Worm (Caenorhabditis elegans) whole organism, L4 larva: ENCODE data around the gene R10E11.9.

Experiments used
- F10B5.3 ChIP-seq: sonication (generic microtip); optimal IDR thresholded peaks from 2 replicates; lab custom pipeline; 2016; ENCODE audit warnings: mild to moderate bottlenecking, missing genetic modification characterization, missing compliant biosample characterization
- F26F4.8 ChIP-seq: fragments of 200-800 bp; sonication (Bioruptor generic); conservative IDR thresholded peaks from 2 replicates; pipeline ENCODE4 v1.3.6; 2022; ENCODE audit warnings: missing genetic modification characterization, missing compliant biosample characterization
- F37D6.2 ChIP-seq: sonication (generic microtip); optimal IDR thresholded peaks from 2 replicates; lab custom pipeline; 2016; ENCODE audit warnings: mild to moderate bottlenecking, missing genetic modification characterization, missing compliant biosample characterization
- F44E2.7 ChIP-seq: fragments of 200-800 bp; sonication (Bioruptor generic); IDR thresholded peaks from 2 replicates; pipeline ENCODE4 v2.1.2; 2022; ENCODE audit warnings: missing genetic modification characterization, missing compliant biosample characterization
- F49E8.2 ChIP-seq: sonication (generic microtip); optimal IDR thresholded peaks from 2 replicates; lab custom pipeline; 2016; ENCODE audit warnings: missing compliant biosample characterization, mild to moderate bottlenecking, missing genetic modification characterization, borderline replicate concordance
- T26A8.4 ChIP-seq: fragments of 200-800 bp; sonication (Bioruptor generic); IDR thresholded peaks from 2 replicates; pipeline ENCODE4 v1.3.6; 2022; ENCODE audit warnings: missing genetic modification characterization, missing compliant biosample characterization
- aly-2 ChIP-seq: sonication (generic microtip); optimal IDR thresholded peaks from 2 replicates; lab custom pipeline; 2018; ENCODE audit warnings: missing biosample characterization, missing genetic modification characterization
- ceh-44 ChIP-seq: fragments of 200-800 bp; sonication (Bioruptor generic); IDR thresholded peaks from 2 replicates; pipeline ENCODE4 v1.3.6; 2022; ENCODE audit warnings: missing genetic modification reagents, missing genetic modification characterization, missing compliant biosample characterization
- ceh-62 ChIP-seq: sonication (generic microtip); optimal IDR thresholded peaks from 2 replicates; lab custom pipeline; 2017; ENCODE audit warnings: missing biosample characterization, missing genetic modification characterization
- ceh-82 ChIP-seq: sonication (generic microtip); optimal IDR thresholded peaks from 2 replicates; lab custom pipeline; 2017; ENCODE audit warnings: missing biosample characterization, missing genetic modification characterization
- daf-12 ChIP-seq: fragments of 150-350 bp; optimal IDR thresholded peaks from 2 replicates; lab custom pipeline; 2014; ENCODE audit warnings: missing biosample characterization, missing genetic modification reagents, missing genetic modification characterization
- daf-16 ChIP-seq, 3 experiments: sonication (generic microtip); optimal IDR thresholded peaks; 2 replicates each; lab custom pipeline; 2016 to 2017; ENCODE audit warnings: missing genetic modification characterization in 3 of 3, missing genetic modification reagents in 3 of 3, mild to moderate bottlenecking in 2 of 3, missing compliant biosample characterization in 2 of 3, missing biosample characterization in 1 of 3, moderate library complexity in 1 of 3
- dmd-8 ChIP-seq: fragments of 200-800 bp; sonication (Bioruptor generic); IDR thresholded peaks from 2 replicates; pipeline ENCODE4 v1.3.6; 2022; ENCODE audit warnings: missing genetic modification characterization, missing compliant biosample characterization
- dmd-9 ChIP-seq: fragments of 200-800 bp; sonication (Bioruptor generic); IDR thresholded peaks from 2 replicates; pipeline ENCODE4 v1.3.6; 2022; ENCODE audit warnings: missing genetic modification reagents, missing genetic modification characterization, missing compliant biosample characterization
- dpl-1 ChIP-seq: fragments of 150-350 bp; optimal IDR thresholded peaks from 2 replicates; lab custom pipeline; 2014; ENCODE audit warnings: missing biosample characterization, missing genetic modification reagents, missing genetic modification characterization
- gei-8 ChIP-seq: fragments of 200-800 bp; sonication (Bioruptor generic); optimal IDR thresholded peaks from 2 replicates; lab custom pipeline; 2018; ENCODE audit warnings: mild to moderate bottlenecking, missing genetic modification characterization, missing compliant biosample characterization
- hif-1 ChIP-seq, 2 experiments: sonication (generic microtip); optimal IDR thresholded peaks; 2 replicates each; lab custom pipeline; 2016 to 2017; ENCODE audit warnings: missing compliant biosample characterization in 2 of 2, missing genetic modification characterization in 2 of 2, missing genetic modification reagents in 2 of 2, missing genotype in 2 of 2, mild to moderate bottlenecking in 1 of 2
- hlh-11 ChIP-seq: fragments of 200-800 bp; sonication (Bioruptor generic); optimal IDR thresholded peaks from 2 replicates; lab custom pipeline; 2018; ENCODE audit warnings: mild to moderate bottlenecking, missing genetic modification characterization, missing compliant biosample characterization
- hlh-30 ChIP-seq: sonication (generic microtip); optimal IDR thresholded peaks from 2 replicates; lab custom pipeline; 2017; ENCODE audit warnings: antibody characterized with exemption, mild to moderate bottlenecking, missing genetic modification characterization, missing compliant biosample characterization; ENCODE audit not compliant: insufficient read depth
- hmg-1.1 ChIP-seq: fragments of 200-800 bp; sonication (Bioruptor generic); IDR thresholded peaks from 2 replicates; pipeline ENCODE4 v1.3.6; 2022; ENCODE audit warnings: missing genetic modification reagents, missing genetic modification characterization, missing compliant biosample characterization
- lim-7 ChIP-seq: fragments of 200-800 bp; sonication (Bioruptor generic); IDR thresholded peaks from 2 replicates; pipeline ENCODE4 v1.3.6; 2022; ENCODE audit warnings: missing genetic modification characterization, missing compliant biosample characterization
- lin-1 ChIP-seq: fragments of 200-800 bp; sonication (Bioruptor generic); IDR thresholded peaks from 2 replicates; pipeline ENCODE4 v1.3.6; 2022; ENCODE audit warnings: missing genetic modification reagents, missing genetic modification characterization, missing compliant biosample characterization
- lin-38 ChIP-seq: fragments of 200-800 bp; sonication (Bioruptor generic); IDR thresholded peaks from 2 replicates; pipeline ENCODE4 v1.3.6; 2022; ENCODE audit warnings: missing genetic modification reagents, missing genetic modification characterization, missing compliant biosample characterization
- lir-3 ChIP-seq: sonication (generic microtip); optimal IDR thresholded peaks from 2 replicates; lab custom pipeline; 2016; ENCODE audit warnings: mild to moderate bottlenecking, missing genetic modification characterization, missing compliant biosample characterization
- lsy-2 ChIP-seq, 2 experiments: fragments of 150-350 bp in 1 of 2; sonication (generic microtip) in 1 of 2; optimal IDR thresholded peaks; 2 replicates each; lab custom pipeline; 2014 to 2017; ENCODE audit warnings: missing biosample characterization in 2 of 2, missing genetic modification characterization in 2 of 2
- madf-5 ChIP-seq, 2 experiments: fragments of 200-800 bp; sonication (Bioruptor generic); IDR thresholded peaks; 2 replicates each; pipeline ENCODE4 v1.3.6; 2022; ENCODE audit warnings: missing compliant biosample characterization in 2 of 2, missing genetic modification characterization in 2 of 2
- madf-9 ChIP-seq: fragments of 200-800 bp; sonication (Bioruptor generic); conservative IDR thresholded peaks from 2 replicates; pipeline ENCODE4 v1.3.6; 2022; ENCODE audit warnings: missing genetic modification reagents, missing genetic modification characterization, missing compliant biosample characterization
- mdt-29 ChIP-seq: fragments of 200-800 bp; sonication (Bioruptor generic); IDR thresholded peaks from 2 replicates; pipeline ENCODE4 v1.3.6; 2022; ENCODE audit warnings: missing genetic modification reagents, missing genetic modification characterization, missing compliant biosample characterization
- mep-1 ChIP-seq: fragments of 150-350 bp; sonication (generic microtip); optimal IDR thresholded peaks from 3 replicates; lab custom pipeline; 2014; ENCODE audit warnings: missing biosample characterization, missing genetic modification characterization
- mxl-2 ChIP-seq: fragments of 200-800 bp; sonication (Bioruptor generic); conservative IDR thresholded peaks from 2 replicates; pipeline ENCODE4 v1.3.6; 2022; ENCODE audit warnings: missing genetic modification reagents, missing genetic modification characterization, missing compliant biosample characterization
- mxl-3 ChIP-seq: fragments of 200-800 bp; sonication (Bioruptor generic); optimal IDR thresholded peaks from 2 replicates; lab custom pipeline; 2018; ENCODE audit warnings: mild to moderate bottlenecking, missing genetic modification characterization, missing compliant biosample characterization
- nhr-10 ChIP-seq: fragments of 150-350 bp; optimal IDR thresholded peaks from 2 replicates; lab custom pipeline; 2014; ENCODE audit warnings: missing biosample characterization, missing genetic modification characterization
- nhr-102 ChIP-seq: sonication (generic microtip); optimal IDR thresholded peaks from 2 replicates; lab custom pipeline; 2016; ENCODE audit warnings: mild to moderate bottlenecking, missing genetic modification characterization, moderate library complexity, missing compliant biosample characterization
- nhr-42 ChIP-seq: fragments of 200-800 bp; sonication (Bioruptor generic); IDR thresholded peaks from 2 replicates; pipeline ENCODE4 v1.3.6; 2022; ENCODE audit warnings: missing genetic modification characterization, missing compliant biosample characterization
- nhr-48 ChIP-seq: sonication (generic microtip); optimal IDR thresholded peaks from 2 replicates; lab custom pipeline; 2016; ENCODE audit warnings: mild to moderate bottlenecking, missing genetic modification characterization, missing compliant biosample characterization
- pha-4 ChIP-seq, 2 experiments: fragments of 150-350 bp in 1 of 2; fragments of 200-800 bp in 1 of 2; sonication (Bioruptor generic) in 1 of 2; IDR thresholded peaks in 1 of 2; optimal IDR thresholded peaks in 1 of 2; 2 replicates each; pipeline versions ENCODE4 v1.3.6 to Lab custom; 2014 to 2022; ENCODE audit warnings: missing genetic modification characterization in 2 of 2, missing genetic modification reagents in 2 of 2, missing biosample characterization in 1 of 2, missing compliant biosample characterization in 1 of 2
- rbr-2 ChIP-seq: sonication (generic microtip); optimal IDR thresholded peaks from 2 replicates; lab custom pipeline; 2016; ENCODE audit warnings: missing genotype, missing genetic modification characterization, missing compliant biosample characterization
- saeg-2 ChIP-seq: fragments of 200-800 bp; sonication (Bioruptor generic); IDR thresholded peaks from 2 replicates; pipeline ENCODE4 v1.3.6; 2022; ENCODE audit warnings: missing genetic modification reagents, missing genetic modification characterization, missing compliant biosample characterization
- sdz-12 ChIP-seq: fragments of 200-800 bp; sonication (Bioruptor generic); optimal IDR thresholded peaks from 2 replicates; lab custom pipeline; 2018; ENCODE audit warnings: mild to moderate bottlenecking, missing genetic modification characterization, missing compliant biosample characterization
- snpc-1.2 ChIP-seq: fragments of 200-800 bp; sonication (Bioruptor generic); IDR thresholded peaks from 2 replicates; pipeline ENCODE4 v1.3.6; 2022; ENCODE audit warnings: missing genetic modification reagents, missing genetic modification characterization, missing compliant biosample characterization
- spr-3 ChIP-seq: fragments of 200-800 bp; sonication (Bioruptor generic); optimal IDR thresholded peaks from 2 replicates; lab custom pipeline; 2018; ENCODE audit warnings: mild to moderate bottlenecking, missing genetic modification characterization, missing compliant biosample characterization
- unc-130 ChIP-seq: sonication (generic microtip); optimal IDR thresholded peaks from 2 replicates; lab custom pipeline; 2016; ENCODE audit warnings: missing genetic modification reagents, missing genetic modification characterization, missing compliant biosample characterization
- unc-39 ChIP-seq: sonication (generic microtip); optimal IDR thresholded peaks from 2 replicates; lab custom pipeline; 2017; ENCODE audit warnings: missing biosample characterization, missing genetic modification characterization
- vab-7 ChIP-seq: fragments of 200-800 bp; sonication (Bioruptor generic); IDR thresholded peaks from 2 replicates; pipeline ENCODE4 v1.3.6; 2022; ENCODE audit warnings: missing genetic modification reagents, missing genetic modification characterization, missing compliant biosample characterization
- zag-1 ChIP-seq: fragments of 150-350 bp; optimal IDR thresholded peaks from 2 replicates; lab custom pipeline; 2014; ENCODE audit warnings: missing biosample characterization, missing genetic modification characterization
- zfp-2 ChIP-seq: sonication (generic microtip); optimal IDR thresholded peaks from 2 replicates; lab custom pipeline; 2016; ENCODE audit warnings: mild to moderate bottlenecking, missing genetic modification characterization, missing compliant biosample characterization
- zfp-3 ChIP-seq: fragments of 200-800 bp; sonication (Bioruptor generic); conservative IDR thresholded peaks from 2 replicates; pipeline ENCODE4 v1.3.6; 2022; ENCODE audit warnings: missing genetic modification reagents, missing genetic modification characterization, missing compliant biosample characterization
- zip-2 ChIP-seq: fragments of 150-350 bp; optimal IDR thresholded peaks from 2 replicates; lab custom pipeline; 2014; ENCODE audit warnings: missing biosample characterization, missing genetic modification characterization
- ztf-11 ChIP-seq: fragments of 150-350 bp; optimal IDR thresholded peaks from 2 replicates; lab custom pipeline; 2014; ENCODE audit warnings: missing biosample characterization, missing genetic modification characterization
- ztf-7 ChIP-seq: fragments of 150-350 bp; optimal IDR thresholded peaks from 2 replicates; lab custom pipeline; 2014; ENCODE audit warnings: missing biosample characterization, missing genetic modification characterization

The R10E11.9 gene

DNA sequence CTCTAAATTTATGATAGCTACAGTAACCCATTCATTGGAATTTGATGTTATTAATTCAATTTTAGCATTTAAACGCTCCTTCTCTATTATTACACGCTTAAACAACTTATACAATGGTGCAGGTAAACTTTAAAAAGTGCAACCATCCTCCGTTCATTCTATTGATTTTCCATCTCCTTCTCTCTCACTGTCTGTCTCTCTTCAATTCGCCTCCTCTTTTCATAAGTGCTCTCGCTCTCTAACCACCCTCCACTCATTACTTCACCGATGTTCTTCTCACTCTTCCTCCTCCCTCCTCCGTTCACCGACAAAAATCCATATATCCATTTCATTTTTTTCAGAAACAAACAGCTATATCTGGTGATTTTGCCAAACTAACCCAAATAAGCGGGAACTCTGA lies 27.3 kb downstream of the R10E11.9 start, which contains the start of gene cbp-1 (continued):
- TF ChIP-seq ztf-7 (tag; lab: Kevin White, UChicago) (no peak), hmg-1.1 (GFP tag; lab: Robert Waterston, UW) (peak; percentile 39; the same call in 1 of the 2 replicates), lir-3 (tag; lab: Kevin White, UChicago) (no peak), ceh-82 (tag; lab: Kevin White, UChicago) (no peak), dpl-1 (GFP tag; lab: Kevin White, UChicago) (no peak), T26A8.4 (no peak), F26F4.8 (GFP tag; lab: Robert Waterston, UW) (no peak), aly-2 (tag; lab: Kevin White, UChicago) (no peak), spr-3 (GFP tag; lab: Kevin White, UChicago) (no peak), madf-9 (no peak), dmd-9 (GFP tag; lab: Robert Waterston, UW) (no peak), saeg-2 (no peak), mxl-3 (GFP tag; lab: Kevin White, UChicago) (no peak), mxl-2 (GFP tag; lab: Robert Waterston, UW) (no peak), F10B5.3 (no peak), hlh-11 (tag; lab: Kevin White, UChicago) (peak; percentile 1), unc-39 (tag; lab: Kevin White, UChicago) (no peak), zag-1 (no peak), zfp-2 (tag; lab: Kevin White, UChicago) (no peak), F44E2.7 (GFP tag; lab: Robert Waterston, UW) (no peak), dmd-8 (GFP tag; lab: Robert Waterston, UW) (no peak), nhr-48 (no peak), mep-1 (tag; lab: Kevin White, UChicago) (peak; percentile 20), pha-4 (GFP tag; IDR thresholded peaks at IDR 0.05; lab: Robert Waterston, UW) (no peak), pha-4 (tag; optimal IDR thresholded peaks at IDR 0.05; lab: Kevin White, UChicago) (no peak), rbr-2 (tag; lab: Kevin White, UChicago) (no peak), hlh-30 (tag; lab: Kevin White, UChicago) (peak; percentile 8), nhr-42 (GFP tag; lab: Robert Waterston, UW) (no peak), F49E8.2 (tag; lab: Kevin White, UChicago) (no peak), madf-5 (GFP tag; IDR thresholded peaks at IDR 0.05; lab: Robert Waterston, UW) (no peak), ceh-44 (GFP tag; lab: Robert Waterston, UW) (no peak), vab-7 (GFP tag; lab: Robert Waterston, UW) (no peak), sdz-12 (no peak), mdt-29 (GFP tag; lab: Robert Waterston, UW) (no peak), unc-130 (GFP tag; lab: Kevin White, UChicago) (no peak), lsy-2 (tag; optimal IDR thresholded peaks at IDR 0.05; lab: Kevin White, UChicago) (peak; percentile 4 to 70), hif-1 (tag; optimal IDR thresholded peaks at IDR 0.05; lab: Kevin White, UChicago) (no peak), F37D6.2 (no peak)

DNA sequence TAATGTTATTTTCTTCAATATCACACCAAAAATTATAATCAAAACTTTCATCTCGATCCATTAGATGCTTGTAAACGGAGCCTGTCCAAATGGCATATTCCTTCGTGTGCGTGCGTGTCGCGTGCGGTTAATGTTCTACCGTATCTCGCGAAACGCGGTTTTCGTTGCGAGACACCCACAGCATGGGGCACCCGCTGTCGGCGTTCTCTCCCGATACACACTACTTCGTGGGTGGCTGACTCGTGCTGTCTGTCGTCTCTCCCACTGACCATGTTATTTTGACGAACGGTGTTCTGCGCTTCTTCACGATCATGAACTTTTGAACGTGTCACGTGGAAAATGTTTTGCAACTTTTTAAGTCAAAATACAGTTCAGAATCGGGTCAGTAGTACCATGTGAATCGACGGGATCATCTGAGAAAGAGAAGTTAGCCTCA lies 28.0 kb downstream of the R10E11.9 start:
- TF ChIP-seq lin-38 (GFP tag; lab: Robert Waterston, UW) = peak; percentile 94
- peak; percentile 82 for TF ChIP-seq zip-2 (tag; lab: Kevin White, UChicago)
- TF ChIP-seq lim-7 (GFP tag; lab: Robert Waterston, UW) = peak; percentile 65
- peak; percentile 98 for TF ChIP-seq nhr-102 (tag; lab: Kevin White, UChicago)
- no peak for TF ChIP-seq ztf-11
- TF ChIP-seq dpl-1 (GFP tag; lab: Kevin White, UChicago) = peak; percentile 86
- peak; percentile 97 for TF ChIP-seq nhr-42 (GFP tag; lab: Robert Waterston, UW)
- TF ChIP-seq gei-8 = peak; percentile 98
- TF ChIP-seq F37D6.2 = peak; percentile 95
- TF ChIP-seq daf-16 (GFP tag; optimal IDR thresholded peaks at IDR 0.05; lab: Kevin White, UChicago) = peak; percentile 77 to 92
- TF ChIP-seq daf-16 (tag; optimal IDR thresholded peaks at IDR 0.05; lab: Kevin White, UChicago) = peak; percentile 91
- peak; percentile 99 for TF ChIP-seq zfp-3 (GFP tag; lab: Robert Waterston, UW)
- TF ChIP-seq mxl-3 (GFP tag; lab: Kevin White, UChicago) = peak; percentile 99
- peak; percentile 98 for TF ChIP-seq lin-1
- no peak for TF ChIP-seq daf-12 (tag; lab: Kevin White, UChicago)
- TF ChIP-seq nhr-10 = peak; percentile 93
- TF ChIP-seq F49E8.2 (tag; lab: Kevin White, UChicago) = no peak
- TF ChIP-seq ceh-62 (tag; lab: Kevin White, UChicago) = no peak
- peak; percentile 78 for TF ChIP-seq snpc-1.2 (GFP tag; lab: Robert Waterston, UW)
